Fruit fly (Drosophila melanogaster) whole organism, embryonic: ENCODE data around the gene bmm.

Experiments
- Abd-B ChIP-seq: fragments of 200-800 bp; sonication (Bioruptor generic); optimal IDR thresholded peaks from 2 replicates; lab custom pipeline; 2018; ENCODE audit warnings: missing biosample characterization, mild to moderate bottlenecking, missing genetic modification characterization, moderate library complexity
- Awh ChIP-seq: fragments of 200-800 bp; sonication (Bioruptor generic); IDR thresholded peaks from 2 replicates; pipeline ENCODE4, ENCODE4 v1.3.6; 2022; ENCODE audit warnings: missing biosample characterization, missing genetic modification characterization
- C15 ChIP-seq: fragments of 200-800 bp; sonication (Bioruptor generic); IDR thresholded peaks from 3 replicates; pipeline ENCODE4 v1.3.6; 2022; ENCODE audit warnings: missing biosample characterization, missing genetic modification characterization
- CG11085 ChIP-seq: fragments of 200-800 bp; sonication (Bioruptor generic); IDR thresholded peaks from 2 replicates; pipeline ENCODE4 v1.3.6; 2022; ENCODE audit warnings: missing biosample characterization, missing genetic modification characterization
- CG11560 ChIP-seq: fragments of 200-800 bp; sonication (Bioruptor generic); IDR thresholded peaks from 3 replicates; pipeline ENCODE4 v1.3.6; 2022; ENCODE audit warnings: missing biosample characterization, missing genetic modification characterization
- CG12391 ChIP-seq: fragments of 200-800 bp; sonication (Bioruptor generic); optimal IDR thresholded peaks from 3 replicates; lab custom pipeline; 2018; ENCODE audit warnings: missing biosample characterization, mild to moderate bottlenecking, missing genetic modification characterization, moderate library complexity
- CG13775 ChIP-seq: fragments of 200-800 bp; sonication (Bioruptor generic); optimal IDR thresholded peaks from 3 replicates; lab custom pipeline; 2017; ENCODE audit warnings: missing biosample characterization, mild to moderate bottlenecking, missing genetic modification characterization
- CG14050 ChIP-seq: fragments of 200-800 bp; sonication (Bioruptor generic); IDR thresholded peaks from 3 replicates; pipeline ENCODE4 v1.3.6; 2022; ENCODE audit warnings: missing biosample characterization, missing genetic modification characterization
- CG14441 ChIP-seq: fragments of 200-800 bp; sonication (Bioruptor generic); IDR thresholded peaks from 2 replicates; pipeline ENCODE4 v1.3.6; 2022; ENCODE audit warnings: missing biosample characterization, missing genetic modification characterization
- CG16813 ChIP-seq: fragments of 200-800 bp; sonication (Bioruptor generic); IDR thresholded peaks from 3 replicates; pipeline ENCODE4 v1.3.6; 2022; ENCODE audit warnings: missing biosample characterization, missing genetic modification characterization; ENCODE audit not compliant: partially characterized antibody
- CG18764 ChIP-seq: fragments of 200-800 bp; sonication (Bioruptor generic); optimal IDR thresholded peaks from 3 replicates; lab custom pipeline; 2016; ENCODE audit warnings: missing biosample characterization, missing genetic modification characterization
- CG2875 ChIP-seq: fragments of 200-800 bp; sonication (Bioruptor generic); optimal IDR thresholded peaks from 2 replicates; lab custom pipeline; 2017; ENCODE audit warnings: missing biosample characterization, mild to moderate bottlenecking, missing genetic modification characterization, missing genetic modification reagents
- CG2889 ChIP-seq: fragments of 200-800 bp; sonication (Bioruptor generic); IDR thresholded peaks from 3 replicates; pipeline ENCODE4 v1.3.6; 2022; ENCODE audit warnings: missing biosample characterization, missing genetic modification characterization
- CG30431 ChIP-seq: fragments of 200-800 bp; sonication (Bioruptor generic); optimal IDR thresholded peaks from 2 replicates; lab custom pipeline; 2017; ENCODE audit warnings: missing biosample characterization, missing genetic modification characterization
- CG31388 ChIP-seq: fragments of 200-800 bp; sonication (Bioruptor generic); optimal IDR thresholded peaks from 2 replicates; lab custom pipeline; 2016; ENCODE audit warnings: missing biosample characterization, missing genetic modification characterization
- CG6254 ChIP-seq: fragments of 200-800 bp; sonication (Bioruptor generic); optimal IDR thresholded peaks from 3 replicates; lab custom pipeline; 2017; ENCODE audit warnings: mild to moderate bottlenecking, missing biosample characterization, missing genetic modification reagents, missing genetic modification characterization
- CG9797 ChIP-seq: fragments of 200-800 bp; sonication (Bioruptor generic); optimal IDR thresholded peaks from 3 replicates; lab custom pipeline; 2018; ENCODE audit warnings: missing biosample characterization, mild to moderate bottlenecking, missing genetic modification characterization
- Camta ChIP-seq: fragments of 200-800 bp; sonication (Bioruptor generic); optimal IDR thresholded peaks from 2 replicates; lab custom pipeline; 2016; ENCODE audit warnings: missing biosample characterization, missing genetic modification characterization
- E2f2 ChIP-seq: fragments of 200-800 bp; sonication (Bioruptor generic); IDR thresholded peaks from 2 replicates; pipeline ENCODE4 v1.3.6; 2022; ENCODE audit warnings: missing biosample characterization, missing genetic modification characterization
- Ets65A ChIP-seq: fragments of 200-800 bp; sonication (Bioruptor generic); peaks from one replicate; lab custom pipeline; 2016; ENCODE audit warnings: missing biosample characterization, missing genetic modification characterization
- Hmx ChIP-seq: fragments of 200-800 bp; sonication (Bioruptor generic); optimal IDR thresholded peaks from 2 replicates; lab custom pipeline; 2016; ENCODE audit warnings: missing biosample characterization, missing genetic modification characterization
- Hr3 ChIP-seq: fragments of 200-800 bp; sonication (Bioruptor generic); optimal IDR thresholded peaks from 3 replicates; lab custom pipeline; 2016; ENCODE audit warnings: missing biosample characterization, missing genetic modification characterization
- Lhr ChIP-seq: fragments of 200-800 bp; sonication (Bioruptor generic); optimal IDR thresholded peaks from 3 replicates; lab custom pipeline; 2017; ENCODE audit warnings: mild to moderate bottlenecking, missing biosample characterization, missing genetic modification reagents, missing genetic modification characterization
- Mad ChIP-seq: fragments of 200-800 bp; sonication (Bioruptor generic); optimal IDR thresholded peaks from 2 replicates; lab custom pipeline; 2016; ENCODE audit warnings: missing biosample characterization, missing genetic modification characterization
- Meics ChIP-seq: fragments of 200-800 bp; sonication (Bioruptor generic); optimal IDR thresholded peaks from 2 replicates; lab custom pipeline; 2017; ENCODE audit warnings: missing biosample characterization, mild to moderate bottlenecking, missing genetic modification characterization
- NC2β ChIP-seq: fragments of 200-800 bp; sonication (Bioruptor generic); optimal IDR thresholded peaks from 2 replicates; lab custom pipeline; 2016; ENCODE audit warnings: missing biosample characterization, missing genetic modification characterization
- Pdp1 ChIP-seq, 2 experiments: fragments of 200-800 bp; sonication (Bioruptor generic); optimal IDR thresholded peaks; 3 replicates each; lab custom pipeline; 2016; ENCODE audit warnings: missing biosample characterization in 2 of 2, missing genetic modification characterization in 2 of 2, mild to moderate bottlenecking in 1 of 2, moderate library complexity in 1 of 2
- abd-A ChIP-seq: fragments of 200-800 bp; sonication (Bioruptor generic); optimal IDR thresholded peaks from 3 replicates; lab custom pipeline; 2019; ENCODE audit warnings: missing biosample characterization, mild to moderate bottlenecking, missing genetic modification characterization, moderate library complexity
- ato ChIP-seq: fragments of 200-800 bp; sonication (Bioruptor generic); IDR thresholded peaks from 2 replicates; pipeline ENCODE4 v1.3.6; 2022; ENCODE audit warnings: missing biosample characterization, missing genetic modification characterization; ENCODE audit not compliant: partially characterized antibody
- az2 ChIP-seq: fragments of 200-800 bp; sonication (Bioruptor generic); optimal IDR thresholded peaks from 3 replicates; lab custom pipeline; 2016; ENCODE audit warnings: missing biosample characterization, missing genetic modification characterization
- bbx ChIP-seq: fragments of 200-800 bp; sonication (Bioruptor generic); IDR thresholded peaks from 2 replicates; pipeline ENCODE4 v1.3.6; 2022; ENCODE audit warnings: missing biosample characterization, missing genetic modification characterization; ENCODE audit not compliant: partially characterized antibody
- crol ChIP-seq: fragments of 200-800 bp; sonication (Bioruptor generic); IDR thresholded peaks from 2 replicates; pipeline ENCODE4 v1.3.6; 2022; ENCODE audit warnings: missing biosample characterization, missing genetic modification characterization
- dmrt11E ChIP-seq: fragments of 200-800 bp; sonication (Bioruptor generic); optimal IDR thresholded peaks from 3 replicates; lab custom pipeline; 2018; ENCODE audit warnings: missing biosample characterization, mild to moderate bottlenecking, missing genetic modification characterization, moderate library complexity
- dpn ChIP-seq, 2 experiments: fragments of 200-800 bp; sonication (Bioruptor generic); optimal IDR thresholded peaks; 3 replicates each; lab custom pipeline; 2016; ENCODE audit warnings: missing biosample characterization in 2 of 2, missing genetic modification characterization in 2 of 2
- fd102C ChIP-seq: fragments of 200-800 bp; sonication (Bioruptor generic); optimal IDR thresholded peaks from 2 replicates; lab custom pipeline; 2018; ENCODE audit warnings: missing biosample characterization, mild to moderate bottlenecking, missing genetic modification characterization, moderate library complexity
- fru ChIP-seq: fragments of >200 bp; optimal IDR thresholded peaks from 2 replicates; lab custom pipeline; 2017
- gfzf ChIP-seq: fragments of 200-800 bp; sonication (Bioruptor generic); optimal IDR thresholded peaks from 2 replicates; lab custom pipeline; 2016; ENCODE audit warnings: missing biosample characterization, mild to moderate bottlenecking, missing genetic modification characterization, moderate library complexity
- gsb ChIP-seq: fragments of 200-800 bp; sonication (Bioruptor generic); IDR thresholded peaks from 2 replicates; pipeline ENCODE4 v1.3.6; 2022; ENCODE audit warnings: missing biosample characterization, missing genetic modification characterization
- insv ChIP-seq, 2 experiments: fragments of 200-800 bp; sonication (Bioruptor generic); optimal IDR thresholded peaks; 3 replicates each; lab custom pipeline; 2016 to 2018; ENCODE audit warnings: missing biosample characterization in 2 of 2, missing genetic modification characterization in 2 of 2
- kni ChIP-seq: fragments of 200-800 bp; sonication (Bioruptor generic); optimal IDR thresholded peaks from 3 replicates; lab custom pipeline; 2017; ENCODE audit warnings: mild to moderate bottlenecking, missing biosample characterization, missing genetic modification reagents, missing genetic modification characterization
- maf-S ChIP-seq: fragments of 200-800 bp; sonication (Bioruptor generic); optimal IDR thresholded peaks from 2 replicates; lab custom pipeline; 2016; ENCODE audit warnings: missing biosample characterization, missing genetic modification characterization
- onecut ChIP-seq: fragments of 200-800 bp; sonication (Bioruptor generic); IDR thresholded peaks from 2 replicates; pipeline ENCODE4 v1.3.6; 2022; ENCODE audit warnings: missing biosample characterization, missing genetic modification characterization
- org-1 ChIP-seq: fragments of 200-800 bp; sonication (Bioruptor generic); optimal IDR thresholded peaks from 2 replicates; lab custom pipeline; 2017; ENCODE audit warnings: missing biosample characterization, missing genetic modification characterization
- rib ChIP-seq: fragments of 200-800 bp; sonication (Bioruptor generic); IDR thresholded peaks from 2 replicates; pipeline ENCODE4 v1.3.6; 2022; ENCODE audit warnings: missing biosample characterization, missing genetic modification characterization
- ro ChIP-seq: fragments of 200-800 bp; sonication (Bioruptor generic); IDR thresholded peaks from 2 replicates; pipeline ENCODE4 v1.3.6; 2022; ENCODE audit warnings: missing biosample characterization, missing genetic modification characterization
- sd ChIP-seq: fragments of 200-800 bp; sonication (Bioruptor generic); optimal IDR thresholded peaks from 3 replicates; lab custom pipeline; 2018; ENCODE audit warnings: missing biosample characterization, mild to moderate bottlenecking, missing genetic modification characterization, moderate library complexity
- seq ChIP-seq: fragments of 200-800 bp; sonication (Bioruptor generic); IDR thresholded peaks from 2 replicates; pipeline ENCODE4 v1.3.6; 2022; ENCODE audit warnings: missing biosample characterization, missing genetic modification characterization
- shn ChIP-seq: fragments of 200-800 bp; sonication (Bioruptor generic); optimal IDR thresholded peaks from 3 replicates; lab custom pipeline; 2016; ENCODE audit warnings: missing biosample characterization, missing genetic modification characterization
- sim ChIP-seq: fragments of 200-800 bp; sonication (Bioruptor generic); IDR thresholded peaks from 2 replicates; pipeline ENCODE4 v1.3.6; 2022; ENCODE audit warnings: missing biosample characterization, missing genetic modification characterization
- slou ChIP-seq: fragments of 200-800 bp; sonication (Bioruptor generic); optimal IDR thresholded peaks from 3 replicates; lab custom pipeline; 2016; ENCODE audit warnings: missing biosample characterization, missing genetic modification characterization
- usp ChIP-seq: fragments of >200 bp; optimal IDR thresholded peaks from 2 replicates; lab custom pipeline; 2017; ENCODE audit warnings: missing biosample characterization, missing genetic modification characterization
- vvl ChIP-seq: fragments of 200-800 bp; sonication (Bioruptor generic); IDR thresholded peaks from 2 replicates; pipeline ENCODE4 v1.3.6; 2022; ENCODE audit warnings: missing biosample characterization, missing genetic modification characterization

bmm gene

dm6 chr3L:14786230-14786850 is at the start of gene bmm, which contains the start of gene Tdrd3 (continued):
- TF ChIP-seq Awh (GFP tag; lab: Robert Waterston, UW) = peak; percentile 31; the same call in 1 of the 2 replicates
- peak; percentile 86 for TF ChIP-seq dmrt11E (tag; lab: Kevin White, UChicago)
- peak; percentile 30 for TF ChIP-seq CG31388 (GFP tag; lab: Kevin White, UChicago)
- TF ChIP-seq Abd-B (GFP tag; lab: Kevin White, UChicago) = peak; percentile 89
- TF ChIP-seq onecut = 0 out of 2 replicates have a peak, but pooled peaks have one; percentile 6
- peak; percentile 75 for TF ChIP-seq CG14441 (GFP tag; lab: Robert Waterston, UW)
- TF ChIP-seq Lhr = peak; percentile 67
- peak; percentile 89 for TF ChIP-seq Meics (GFP tag; lab: Kevin White, UChicago)
- peak; percentile 31 for TF ChIP-seq org-1
- TF ChIP-seq CG2889 (GFP tag; lab: Robert Waterston, UW) = peak; percentile 62; the same call in 2 of the 3 replicates
- no peak for TF ChIP-seq gsb (GFP tag; lab: Robert Waterston, UW)
- peak; percentile 41 for TF ChIP-seq shn (GFP tag; lab: Kevin White, UChicago)
- peak; percentile 36; the same call in 1 of the 2 replicates for TF ChIP-seq E2f2 (GFP tag; lab: Robert Waterston, UW)
- TF ChIP-seq fru (lab: Kevin White, UChicago) = no peak
- 0 out of 2 replicates have a peak, but pooled peaks have one; percentile 19 for TF ChIP-seq ro (GFP tag; lab: Robert Waterston, UW)
- TF ChIP-seq sim (GFP tag; lab: Robert Waterston, UW) = no peak
- TF ChIP-seq Hr3 = peak; percentile 89
- peak; percentile 80 for TF ChIP-seq az2 (GFP tag; lab: Kevin White, UChicago)
- TF ChIP-seq CG14050 (GFP tag; lab: Robert Waterston, UW) = no peak
- TF ChIP-seq usp (GFP tag; lab: Kevin White, UChicago) = no peak
- peak in 1 of 2 experiments; percentile 63 for TF ChIP-seq insv (GFP tag; optimal IDR thresholded peaks at IDR 0.05; lab: Kevin White, UChicago)
- peak; percentile 92 for TF ChIP-seq CG16813
- TF ChIP-seq Ets65A (GFP tag; lab: Kevin White, UChicago) = peak; percentile 98
- no peak for TF ChIP-seq C15 (GFP tag; lab: Robert Waterston, UW)
- peak; percentile 37 for TF ChIP-seq CG6254
- TF ChIP-seq CG18764 (GFP tag; lab: Kevin White, UChicago) = peak; percentile 75
- peak; percentile 76 for TF ChIP-seq bbx (GFP tag; lab: Robert Waterston, UW)
- peak; percentile 53; the same call in 1 of the 2 replicates for TF ChIP-seq seq
- peak; percentile 73 for TF ChIP-seq slou (GFP tag; lab: Kevin White, UChicago)
- peak; percentile 34 to 38 for TF ChIP-seq Pdp1 (GFP tag; optimal IDR thresholded peaks at IDR 0.05; lab: Kevin White, UChicago)
- peak; percentile 63 to 85 for TF ChIP-seq dpn (GFP tag; optimal IDR thresholded peaks at IDR 0.05; lab: Kevin White, UChicago)
- TF ChIP-seq Mad (GFP tag; lab: Kevin White, UChicago) = peak; percentile 22
- peak; percentile 41 for TF ChIP-seq fd102C (GFP tag; lab: Kevin White, UChicago)
- TF ChIP-seq NC2β (GFP tag; lab: Kevin White, UChicago) = no peak
- TF ChIP-seq gfzf (GFP tag; lab: Kevin White, UChicago) = peak; percentile 77
- TF ChIP-seq Camta (GFP tag; lab: Kevin White, UChicago) = no peak
- TF ChIP-seq CG13775 = peak; percentile 90
- TF ChIP-seq CG9797 (GFP tag; lab: Kevin White, UChicago) = peak; percentile 75
- peak; percentile 54; the same call in 1 of the 2 replicates for TF ChIP-seq ato (GFP tag; lab: Robert Waterston, UW)

dm6 chr3L:14822364-14822763 is 36.2 kb upstream of the bmm start:
- TF ChIP-seq CG11085 (0 out of 2 replicates have a peak, but pooled peaks have one; percentile 25), kni (GFP tag; lab: Kevin White, UChicago) (peak; percentile 26), CG11560 (tag; lab: Robert Waterston, UW) (0 out of 3 replicates have a peak, but pooled peaks have one; percentile 10), vvl (GFP tag; lab: Robert Waterston, UW) (peak; percentile 49; the same call in 1 of the 2 replicates), Hmx (no peak), maf-S (GFP tag; lab: Kevin White, UChicago) (no peak), CG2875 (no peak), crol (GFP tag; lab: Robert Waterston, UW) (peak; percentile 60), CG12391 (no peak), CG30431 (GFP tag; lab: Kevin White, UChicago) (no peak), rib (GFP tag; lab: Robert Waterston, UW) (0 out of 2 replicates have a peak, but pooled peaks have one; percentile 18), abd-A (tag; lab: Kevin White, UChicago) (peak; percentile 51), sd (peak; percentile 40)
